Worm (Caenorhabditis elegans): ENCODE results near the gene F32D1.7.

The F32D1.7 gene

ce11 chrV:4375807-4376564, at the start of gene F32D1.7:
F32D1.7 (minus strand) TSS chrV:4376173.
- TF ChIP-seq dao-5 (tag; optimal IDR thresholded peaks at IDR 0.05) (no peak), him-1 (tag; optimal IDR thresholded peaks at IDR 0.05) (no peak), W03F9.2 (tag; optimal IDR thresholded peaks at IDR 0.05) (peak; percentile 11)

- TF ChIP-seq W03F9.2 (tag; optimal IDR thresholded peaks at IDR 0.05): no peak
- TF ChIP-seq him-1 (tag; optimal IDR thresholded peaks at IDR 0.05): no peak
- no peak for TF ChIP-seq dao-5 (tag; optimal IDR thresholded peaks at IDR 0.05)
Observed at ce11 chrV:4423860-4424401, 48.0 kb upstream of the F32D1.7 start, which contains the start of the genes Y47D7A.9 and Y47D7A.19. Y47D7A.9 (minus strand) TSS chrV:4423960. Y47D7A.19 (plus strand) TSS chrV:4424351.

ce11 chrV:4423087-4423486, 47.1 kb upstream of the F32D1.7 start:
- no peak for TF ChIP-seq W03F9.2 (tag; optimal IDR thresholded peaks at IDR 0.05)
- no peak for TF ChIP-seq him-1 (tag; optimal IDR thresholded peaks at IDR 0.05)
- TF ChIP-seq dao-5 (tag; optimal IDR thresholded peaks at IDR 0.05): no peak

- no peak for TF ChIP-seq dao-5 (tag; optimal IDR thresholded peaks at IDR 0.05)
- no peak for TF ChIP-seq him-1 (tag; optimal IDR thresholded peaks at IDR 0.05)
- TF ChIP-seq W03F9.2 (tag; optimal IDR thresholded peaks at IDR 0.05): no peak
Observed at ce11 chrV:4422127-4422526, 46.2 kb upstream of the F32D1.7 start, which contains the start of gene skr-7. skr-7 (plus strand) TSS chrV:4422427.

ce11 chrV:4421475-4421874, 45.5 kb upstream of the F32D1.7 start, which contains the start of gene skr-14:
skr-14 (minus strand) TSS chrV:4421575.
- TF ChIP-seq W03F9.2 (tag; optimal IDR thresholded peaks at IDR 0.05): no peak
- TF ChIP-seq him-1 (tag; optimal IDR thresholded peaks at IDR 0.05): no peak
- no peak for TF ChIP-seq dao-5 (tag; optimal IDR thresholded peaks at IDR 0.05)

DNA sequence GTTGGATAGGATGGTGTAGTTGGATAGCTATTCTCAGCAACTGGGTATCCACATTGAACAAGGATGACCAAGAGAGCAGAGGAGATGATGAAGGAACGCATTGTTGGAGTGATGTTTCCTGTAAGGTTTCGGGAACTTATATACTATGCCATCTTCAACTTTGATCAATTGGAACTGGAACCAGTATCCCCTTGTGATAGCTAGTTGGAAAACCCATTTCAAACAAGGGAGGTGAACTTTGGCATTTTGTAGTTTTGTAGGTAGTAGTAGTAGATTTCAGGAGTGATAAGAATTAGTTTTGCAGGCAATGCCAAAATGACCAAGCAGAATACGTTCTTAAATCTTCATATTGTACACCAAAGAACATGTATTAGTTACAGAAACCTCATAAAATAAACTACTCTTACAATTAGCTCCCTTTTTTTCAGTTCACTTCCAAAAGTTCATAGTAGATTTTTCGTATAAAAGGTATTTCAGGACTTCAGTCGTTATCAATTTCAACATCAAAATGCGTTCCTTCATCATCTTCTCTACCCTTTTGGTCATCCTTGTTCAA, 43.9 kb upstream of the F32D1.7 start, which contains the start of the genes Y47D7A.7 and Y47D7A.2:
Gene Y47D7A.7 (minus strand): TSS at position 101 of the 556 bp plus-strand sequence.
Gene Y47D7A.2 (plus strand): TSS at position 506 of the 556 bp plus-strand sequence.
- no peak for TF ChIP-seq dao-5 (tag; optimal IDR thresholded peaks at IDR 0.05)
- TF ChIP-seq him-1 (tag; optimal IDR thresholded peaks at IDR 0.05): no peak
- no peak for TF ChIP-seq W03F9.2 (tag; optimal IDR thresholded peaks at IDR 0.05)

ce11 chrV:4418116-4418515, 42.1 kb upstream of the F32D1.7 start, which contains the start of gene Y47D7A.6:
Y47D7A.6 (minus strand) TSS chrV:4418216.
- TF ChIP-seq him-1 (tag; optimal IDR thresholded peaks at IDR 0.05) (no peak), W03F9.2 (tag; optimal IDR thresholded peaks at IDR 0.05) (no peak)

- no peak for TF ChIP-seq him-1 (tag; optimal IDR thresholded peaks at IDR 0.05)
- TF ChIP-seq W03F9.2 (tag; optimal IDR thresholded peaks at IDR 0.05): no peak
- TF ChIP-seq dao-5 (tag; optimal IDR thresholded peaks at IDR 0.05): no peak
Observed at ce11 chrV:4416710-4417109, 40.7 kb upstream of the F32D1.7 start, which contains the start of gene Y47D7A.18. Y47D7A.18 (minus strand) TSS chrV:4416810.

DNA sequence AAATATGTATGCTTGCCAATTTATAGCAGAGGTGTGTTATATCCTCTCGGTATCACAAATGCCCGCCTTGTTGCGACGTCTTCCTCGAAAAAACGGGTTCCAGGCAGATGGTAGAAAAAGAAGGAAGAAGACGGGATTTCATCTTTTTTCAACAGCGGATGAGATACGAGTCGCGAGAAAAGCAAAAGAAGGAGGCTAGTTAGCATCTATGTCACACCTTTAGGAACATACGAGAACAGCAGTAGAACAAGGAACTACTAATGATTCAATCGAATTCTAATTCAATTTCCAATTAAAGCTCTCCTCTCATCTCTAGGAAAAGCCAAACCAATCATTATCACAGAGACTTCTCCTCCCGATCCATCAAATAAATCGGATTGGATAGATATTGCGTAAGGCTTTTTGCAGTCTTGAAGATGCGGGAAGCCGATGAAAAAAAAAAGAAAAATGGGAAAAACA, 38.7 kb upstream of the F32D1.7 start, which contains the start of gene grl-5:
Gene grl-5 (minus strand): TSS at position 51 of the 459 bp plus-strand sequence.
- TF ChIP-seq W03F9.2 (tag; optimal IDR thresholded peaks at IDR 0.05) (no peak), dao-5 (tag; optimal IDR thresholded peaks at IDR 0.05) (no peak), him-1 (tag; optimal IDR thresholded peaks at IDR 0.05) (no peak)

ce11 chrV:4411714-4412113, 35.7 kb upstream of the F32D1.7 start, which contains the start of gene Y47D7A.17:
Y47D7A.17 (minus strand) TSS chrV:4411814.
- no peak for TF ChIP-seq dao-5 (tag; optimal IDR thresholded peaks at IDR 0.05)
- no peak for TF ChIP-seq him-1 (tag; optimal IDR thresholded peaks at IDR 0.05)

ce11 chrV:4410643-4411042, 34.7 kb upstream of the F32D1.7 start, which contains the start of gene Y47D7A.3:
Y47D7A.3 (plus strand) TSS chrV:4410943.
- TF ChIP-seq dao-5 (tag; optimal IDR thresholded peaks at IDR 0.05) (no peak), W03F9.2 (tag; optimal IDR thresholded peaks at IDR 0.05) (no peak), him-1 (tag; optimal IDR thresholded peaks at IDR 0.05) (no peak)

- no peak for TF ChIP-seq W03F9.2 (tag; optimal IDR thresholded peaks at IDR 0.05)
- no peak for TF ChIP-seq dao-5 (tag; optimal IDR thresholded peaks at IDR 0.05)
- TF ChIP-seq him-1 (tag; optimal IDR thresholded peaks at IDR 0.05): no peak
Observed at ce11 chrV:4407519-4407918, 31.5 kb upstream of the F32D1.7 start, which contains the start of gene nhr-118. nhr-118 (plus strand) TSS chrV:4407819.

ce11 chrV:4401865-4402264, 25.9 kb upstream of the F32D1.7 start, which contains the start of gene F13A2.5:
F13A2.5 (minus strand) TSS chrV:4401965.
- TF ChIP-seq dao-5 (tag; optimal IDR thresholded peaks at IDR 0.05) (no peak), him-1 (tag; optimal IDR thresholded peaks at IDR 0.05) (no peak), W03F9.2 (tag; optimal IDR thresholded peaks at IDR 0.05) (no peak)
